Fruit fly (Drosophila melanogaster) whole organism, adult: Measurements from ENCODE around the gene CG17549.

Experiments
- CG14711 ChIP-seq: fragments of 200-800 bp; sonication (Bioruptor generic); optimal IDR thresholded peaks from 2 replicates; lab custom pipeline; 2018; ENCODE audit warnings: missing biosample characterization, mild to moderate bottlenecking, missing genetic modification characterization, moderate library complexity
- CG1620 ChIP-seq: fragments of 200-800 bp; sonication (Bioruptor generic); optimal IDR thresholded peaks from 2 replicates; lab custom pipeline; 2016; ENCODE audit warnings: missing biosample characterization, missing genetic modification characterization
- CG33017 ChIP-seq: fragments of 200-800 bp; sonication (Bioruptor generic); optimal IDR thresholded peaks from 2 replicates; lab custom pipeline; 2018; ENCODE audit warnings: missing biosample characterization, mild to moderate bottlenecking, missing genetic modification characterization, moderate library complexity
- CG5204 ChIP-seq: fragments of 200-800 bp; sonication (Bioruptor generic); optimal IDR thresholded peaks from 2 replicates; lab custom pipeline; 2016; ENCODE audit warnings: missing biosample characterization, missing genetic modification characterization
- CG7101 ChIP-seq: fragments of 200-800 bp; sonication (Bioruptor generic); optimal IDR thresholded peaks from 2 replicates; lab custom pipeline; 2018; ENCODE audit warnings: missing biosample characterization, mild to moderate bottlenecking, missing genetic modification characterization, moderate library complexity
- Clk ChIP-seq: fragments of 200-800 bp; sonication (Bioruptor generic); optimal IDR thresholded peaks from 2 replicates; lab custom pipeline; 2017; ENCODE audit warnings: missing biosample characterization, missing genetic modification characterization
- Hr96 ChIP-seq: fragments of 200-800 bp; sonication (Bioruptor generic); optimal IDR thresholded peaks from 2 replicates; lab custom pipeline; 2016; ENCODE audit warnings: missing biosample characterization, missing genetic modification characterization
- Mnt ChIP-seq: fragments of 200-800 bp; sonication (Bioruptor generic); optimal IDR thresholded peaks from 2 replicates; lab custom pipeline; 2016; ENCODE audit warnings: missing biosample characterization, mild to moderate bottlenecking, missing genetic modification characterization
- cnc ChIP-seq, 2 experiments: fragments of >200 bp; optimal IDR thresholded peaks; 2 replicates each; lab custom pipeline; 2017
- kay ChIP-seq: fragments of 200-800 bp; sonication (Bioruptor generic); peaks from one replicate; lab custom pipeline; 2016; ENCODE audit warnings: missing biosample characterization, missing genetic modification characterization, borderline replicate concordance
- tj ChIP-seq: fragments of 200-800 bp; sonication (Bioruptor generic); optimal IDR thresholded peaks from 3 replicates; lab custom pipeline; 2017; ENCODE audit warnings: missing biosample characterization, mild to moderate bottlenecking, missing genetic modification characterization, moderate library complexity

DNA sequence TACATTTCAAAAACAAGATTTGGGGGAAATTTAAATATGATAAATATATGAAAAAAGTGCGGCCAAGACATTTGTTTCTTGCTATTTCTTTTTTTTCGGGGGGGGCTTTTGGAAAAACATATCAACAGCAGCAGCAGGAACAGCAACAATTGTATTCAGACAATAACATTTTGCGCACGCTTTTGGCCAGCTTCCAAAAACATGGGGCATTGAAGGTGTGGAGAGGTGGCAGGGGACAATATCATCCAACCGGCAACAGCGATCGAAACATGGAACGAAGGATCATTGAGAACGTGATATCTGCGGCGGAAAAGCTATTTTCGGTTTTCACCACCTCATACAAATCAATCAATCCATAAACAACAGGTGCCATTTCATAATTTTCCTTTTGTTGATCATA is 12.0 kb upstream of the CG17549 start:
- TF ChIP-seq kay (no peak), CG14711 (tag; lab: Kevin White, UChicago) (no peak), Hr96 (no peak), CG7101 (tag; lab: Kevin White, UChicago) (no peak), cnc (optimal IDR thresholded peaks at IDR 0.05; lab: Kevin White, UChicago) (no peak), CG5204 (GFP tag; lab: Kevin White, UChicago) (no peak), CG33017 (tag; lab: Kevin White, UChicago) (no peak), CG1620 (no peak), Mnt (GFP tag; lab: Kevin White, UChicago) (no peak), Clk (GFP tag; lab: Kevin White, UChicago) (no peak), tj (GFP tag; lab: Kevin White, UChicago) (no peak)
